Fruit fly (Drosophila melanogaster) whole organism, embryonic: ENCODE data around the gene eIF2Balpha.
A peak's percentile ranks its signal among the peaks of the same experiment; 100 is the strongest.

Experiments
- Adf1 ChIP-seq: fragments of 200-800 bp; sonication (Bioruptor generic); IDR thresholded peaks from 2 replicates; pipeline ENCODE4 v1.3.6; 2022; ENCODE audit warnings: missing biosample characterization, missing genetic modification characterization
- Atf3 ChIP-seq: fragments of 200-800 bp; sonication (Bioruptor generic); optimal IDR thresholded peaks from 3 replicates; lab custom pipeline; 2016; ENCODE audit warnings: missing biosample characterization, missing genetic modification characterization
- Bteb2 ChIP-seq: fragments of 200-800 bp; sonication (Bioruptor generic); optimal IDR thresholded peaks from 2 replicates; lab custom pipeline; 2016; ENCODE audit warnings: missing biosample characterization, missing genetic modification characterization
- C15 ChIP-seq: fragments of 200-800 bp; sonication (Bioruptor generic); IDR thresholded peaks from 3 replicates; pipeline ENCODE4 v1.3.6; 2022; ENCODE audit warnings: missing biosample characterization, missing genetic modification characterization
- CG11456 ChIP-seq: fragments of 200-800 bp; sonication (Bioruptor generic); IDR thresholded peaks from 3 replicates; pipeline ENCODE4 v1.3.6; 2022; ENCODE audit warnings: missing biosample characterization, missing genetic modification characterization
- CG12391 ChIP-seq: fragments of 200-800 bp; sonication (Bioruptor generic); optimal IDR thresholded peaks from 3 replicates; lab custom pipeline; 2018; ENCODE audit warnings: missing biosample characterization, mild to moderate bottlenecking, missing genetic modification characterization, moderate library complexity
- CG12769 ChIP-seq: fragments of 200-800 bp; sonication (Bioruptor generic); optimal IDR thresholded peaks from 2 replicates; lab custom pipeline; 2019; ENCODE audit warnings: missing biosample characterization, mild to moderate bottlenecking, missing genetic modification characterization, moderate library complexity
- CG14860 ChIP-seq: fragments of 200-800 bp; sonication (Bioruptor generic); IDR thresholded peaks from 3 replicates; pipeline ENCODE4 v1.3.6; 2022; ENCODE audit warnings: missing biosample characterization, missing genetic modification characterization; ENCODE audit not compliant: partially characterized antibody
- CG15269 ChIP-seq: fragments of 200-800 bp; sonication (Bioruptor generic); optimal IDR thresholded peaks from 2 replicates; lab custom pipeline; 2018; ENCODE audit warnings: missing biosample characterization, mild to moderate bottlenecking, missing genetic modification characterization, moderate library complexity
- CG1647 ChIP-seq: fragments of 200-800 bp; sonication (Bioruptor generic); optimal IDR thresholded peaks from 3 replicates; lab custom pipeline; 2016; ENCODE audit warnings: missing biosample characterization, missing genetic modification characterization
- CG16815 ChIP-seq: fragments of 200-800 bp; sonication (Bioruptor generic); optimal IDR thresholded peaks from 3 replicates; lab custom pipeline; 2017; ENCODE audit warnings: missing biosample characterization, mild to moderate bottlenecking, missing genetic modification characterization
- CG17385 ChIP-seq: fragments of 200-800 bp; sonication (Bioruptor generic); optimal IDR thresholded peaks from 3 replicates; lab custom pipeline; 2018; ENCODE audit warnings: missing biosample characterization, mild to moderate bottlenecking, missing genetic modification characterization
- CG17568 ChIP-seq: fragments of 200-800 bp; sonication (Bioruptor generic); optimal IDR thresholded peaks from 2 replicates; lab custom pipeline; 2018; ENCODE audit warnings: missing biosample characterization, mild to moderate bottlenecking, missing genetic modification characterization, moderate library complexity
- CG18476 ChIP-seq: fragments of 200-800 bp; sonication (Bioruptor generic); optimal IDR thresholded peaks from 2 replicates; lab custom pipeline; 2016; ENCODE audit warnings: missing biosample characterization, mild to moderate bottlenecking, missing genetic modification characterization
- CG18764 ChIP-seq: fragments of 200-800 bp; sonication (Bioruptor generic); optimal IDR thresholded peaks from 3 replicates; lab custom pipeline; 2016; ENCODE audit warnings: missing biosample characterization, missing genetic modification characterization
- CG2116 ChIP-seq: fragments of 200-800 bp; sonication (Bioruptor generic); optimal IDR thresholded peaks from 3 replicates; lab custom pipeline; 2018; ENCODE audit warnings: missing biosample characterization, mild to moderate bottlenecking, missing genetic modification characterization
- CG42726 ChIP-seq: fragments of 200-800 bp; sonication (Bioruptor generic); IDR thresholded peaks from 2 replicates; pipeline ENCODE4 v1.3.6; 2022; ENCODE audit warnings: missing biosample characterization, missing genetic modification characterization; ENCODE audit not compliant: partially characterized antibody
- CG4424 ChIP-seq: fragments of 200-800 bp; sonication (Bioruptor generic); optimal IDR thresholded peaks from 3 replicates; lab custom pipeline; 2016; ENCODE audit warnings: missing biosample characterization, missing genetic modification characterization
- CG6683 ChIP-seq: fragments of 200-800 bp; sonication (Bioruptor generic); optimal IDR thresholded peaks from 2 replicates; lab custom pipeline; 2017; ENCODE audit warnings: missing biosample characterization, mild to moderate bottlenecking, missing genetic modification characterization, missing genetic modification reagents
- CG6854 ChIP-seq: fragments of 200-800 bp; sonication (Bioruptor generic); optimal IDR thresholded peaks from 3 replicates; lab custom pipeline; 2017; ENCODE audit warnings: missing biosample characterization, mild to moderate bottlenecking, missing genetic modification characterization
- CG7745 ChIP-seq: fragments of 200-800 bp; sonication (Bioruptor generic); optimal IDR thresholded peaks from 2 replicates; lab custom pipeline; 2018; ENCODE audit warnings: missing biosample characterization, mild to moderate bottlenecking, missing genetic modification characterization, moderate library complexity
- CG7987 ChIP-seq: fragments of 200-800 bp; sonication (Bioruptor generic); optimal IDR thresholded peaks from 2 replicates; lab custom pipeline; 2018; ENCODE audit warnings: missing biosample characterization, mild to moderate bottlenecking, missing genetic modification characterization, moderate library complexity
- CG9817 ChIP-seq: fragments of 200-800 bp; sonication (Bioruptor generic); optimal IDR thresholded peaks from 2 replicates; lab custom pipeline; 2018; ENCODE audit warnings: missing biosample characterization, mild to moderate bottlenecking, missing genetic modification characterization, moderate library complexity
- D19B ChIP-seq: fragments of 200-800 bp; sonication (Bioruptor generic); optimal IDR thresholded peaks from 2 replicates; lab custom pipeline; 2017; ENCODE audit warnings: missing biosample characterization, mild to moderate bottlenecking, missing genetic modification characterization
- Drgx ChIP-seq: fragments of 200-800 bp; sonication (Bioruptor generic); IDR thresholded peaks from 2 replicates; pipeline ENCODE4 v1.3.6; 2022; ENCODE audit warnings: missing biosample characterization, missing genetic modification characterization
- Gsc ChIP-seq: fragments of 200-800 bp; sonication (Bioruptor generic); IDR thresholded peaks from 2 replicates; pipeline ENCODE4 v1.3.6; 2022; ENCODE audit warnings: missing biosample characterization, missing genetic modification characterization
- Lim3 ChIP-seq: fragments of 200-800 bp; sonication (Bioruptor generic); IDR thresholded peaks from 2 replicates; pipeline ENCODE4 v1.3.6; 2022; ENCODE audit warnings: missing biosample characterization, missing genetic modification characterization
- Med ChIP-seq: fragments of 200-800 bp; sonication (Bioruptor generic); peaks from one replicate; lab custom pipeline; 2016; ENCODE audit warnings: missing biosample characterization, missing genetic modification characterization, mild to moderate bottlenecking, inconsistent platforms, moderate library complexity
- Rx ChIP-seq: fragments of 200-800 bp; sonication (Bioruptor generic); IDR thresholded peaks from 2 replicates; pipeline ENCODE4 v1.3.6; 2022; ENCODE audit warnings: missing biosample characterization, missing genetic modification characterization
- ase ChIP-seq: fragments of 200-800 bp; sonication (Bioruptor generic); IDR thresholded peaks from 3 replicates; pipeline ENCODE4 v1.3.6; 2022; ENCODE audit warnings: missing biosample characterization, missing genetic modification characterization
- chif ChIP-seq, 2 experiments: fragments of 200-800 bp; sonication (Bioruptor generic); optimal IDR thresholded peaks; 3 replicates each; lab custom pipeline; 2016; ENCODE audit warnings: missing biosample characterization in 2 of 2, missing genetic modification characterization in 2 of 2
- chinmo ChIP-seq: fragments of 200-800 bp; sonication (Bioruptor generic); IDR thresholded peaks from 4 replicates; pipeline ENCODE4 v1.3.6; 2022; ENCODE audit warnings: missing biosample characterization, missing genetic modification characterization; ENCODE audit not compliant: partially characterized antibody
- corto ChIP-seq: fragments of 200-800 bp; sonication (Bioruptor generic); optimal IDR thresholded peaks from 2 replicates; lab custom pipeline; 2016; ENCODE audit warnings: missing biosample characterization, mild to moderate bottlenecking, missing genetic modification characterization, moderate library complexity
- dan ChIP-seq: fragments of 200-800 bp; sonication (Bioruptor generic); IDR thresholded peaks from 2 replicates; pipeline ENCODE4 v1.3.6; 2022; ENCODE audit warnings: missing biosample characterization, missing genetic modification characterization
- dmrt99B ChIP-seq: fragments of 200-800 bp; sonication (Bioruptor generic); optimal IDR thresholded peaks from 2 replicates; lab custom pipeline; 2018; ENCODE audit warnings: missing biosample characterization, mild to moderate bottlenecking, missing genetic modification characterization, moderate library complexity
- dysf ChIP-seq: fragments of 200-800 bp; sonication (Bioruptor generic); IDR thresholded peaks from 3 replicates; pipeline ENCODE4 v1.3.6; 2022; ENCODE audit warnings: missing biosample characterization, missing genetic modification characterization
- esg ChIP-seq: fragments of 200-800 bp; sonication (Bioruptor generic); conservative IDR thresholded peaks from 2 replicates; pipeline ENCODE4 v1.3.6; 2022; ENCODE audit warnings: missing biosample characterization, missing genetic modification characterization
- fd96Cb ChIP-seq: fragments of 200-800 bp; sonication (Bioruptor generic); optimal IDR thresholded peaks from 2 replicates; lab custom pipeline; 2018; ENCODE audit warnings: missing biosample characterization, mild to moderate bottlenecking, missing genetic modification characterization, moderate library complexity
- fru ChIP-seq: fragments of >200 bp; optimal IDR thresholded peaks from 2 replicates; lab custom pipeline; 2017
- gro ChIP-seq: fragments of 200-800 bp; sonication (Bioruptor generic); optimal IDR thresholded peaks from 2 replicates; lab custom pipeline; 2016; ENCODE audit warnings: missing biosample characterization, missing genetic modification characterization
- insv ChIP-seq, 2 experiments: fragments of 200-800 bp; sonication (Bioruptor generic); optimal IDR thresholded peaks; 3 replicates each; lab custom pipeline; 2016 to 2018; ENCODE audit warnings: missing biosample characterization in 2 of 2, missing genetic modification characterization in 2 of 2
- klu ChIP-seq: fragments of 200-800 bp; sonication (Bioruptor generic); IDR thresholded peaks from 2 replicates; pipeline ENCODE4 v1.3.6; 2022; ENCODE audit warnings: missing biosample characterization, missing genetic modification characterization
- lilli ChIP-seq: fragments of 200-800 bp; sonication (Bioruptor generic); optimal IDR thresholded peaks from 3 replicates; lab custom pipeline; 2016; ENCODE audit warnings: missing biosample characterization, missing genetic modification characterization
- mam ChIP-seq: fragments of 200-800 bp; sonication (Bioruptor generic); optimal IDR thresholded peaks from 3 replicates; lab custom pipeline; 2016; ENCODE audit warnings: missing biosample characterization, missing genetic modification characterization
- mld ChIP-seq: fragments of 200-800 bp; sonication (Bioruptor generic); IDR thresholded peaks from 3 replicates; pipeline ENCODE4 v1.3.6; 2022; ENCODE audit warnings: missing biosample characterization, missing genetic modification characterization; ENCODE audit not compliant: partially characterized antibody
- oc ChIP-seq: fragments of 200-800 bp; sonication (Bioruptor generic); optimal IDR thresholded peaks from 2 replicates; lab custom pipeline; 2018; ENCODE audit warnings: missing biosample characterization, mild to moderate bottlenecking, missing genetic modification characterization, moderate library complexity
- pzg ChIP-seq: fragments of 200-800 bp; sonication (Bioruptor generic); optimal IDR thresholded peaks from 3 replicates; lab custom pipeline; 2018; ENCODE audit warnings: missing biosample characterization, mild to moderate bottlenecking, missing genetic modification characterization, moderate library complexity
- sens-2 ChIP-seq: fragments of 200-800 bp; sonication (Bioruptor generic); IDR thresholded peaks from 2 replicates; pipeline ENCODE4 v1.3.6; 2022; ENCODE audit warnings: missing biosample characterization, missing genetic modification characterization
- slbo ChIP-seq: fragments of 200-800 bp; sonication (Bioruptor generic); IDR thresholded peaks from 2 replicates; pipeline ENCODE4 v1.3.6; 2022; ENCODE audit warnings: missing biosample characterization, missing genetic modification characterization
- slp2 ChIP-seq: fragments of 200-800 bp; sonication (Bioruptor generic); optimal IDR thresholded peaks from 2 replicates; lab custom pipeline; 2016; ENCODE audit warnings: missing biosample characterization, missing genetic modification characterization
- tio ChIP-seq: fragments of 200-800 bp; sonication (Bioruptor generic); optimal IDR thresholded peaks from 2 replicates; lab custom pipeline; 2017; ENCODE audit warnings: missing biosample characterization, missing genetic modification characterization, inconsistent platforms
- zfh2 ChIP-seq: fragments of 200-800 bp; sonication (Bioruptor generic); optimal IDR thresholded peaks from 2 replicates; lab custom pipeline; 2016; ENCODE audit warnings: missing biosample characterization, missing genetic modification characterization

The eIF2Balpha gene

DNA sequence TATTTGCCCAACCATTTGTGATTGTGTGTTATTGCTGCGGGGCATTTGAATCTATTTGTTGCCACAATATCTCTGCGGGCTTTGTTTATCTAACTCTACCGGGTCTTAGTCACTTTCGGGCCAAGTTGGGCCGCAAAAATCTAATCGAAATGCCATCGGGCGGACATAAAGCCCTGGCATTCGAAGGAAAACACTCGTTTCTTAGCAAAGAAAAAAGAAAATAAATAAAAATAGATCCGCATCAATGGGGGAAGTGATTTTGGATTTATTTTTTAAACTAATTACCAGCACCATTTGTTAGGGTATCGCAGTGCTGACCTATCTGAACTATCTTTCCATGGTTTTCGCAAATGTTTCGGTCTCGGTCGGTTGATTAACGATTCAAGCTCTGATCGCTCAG is 37.1 kb downstream of the eIF2Balpha start (continued):
- TF ChIP-seq CG12391 (tag; lab: Kevin White, UChicago) (no peak), CG1647 (GFP tag; lab: Kevin White, UChicago) (no peak), D19B (GFP tag; lab: Kevin White, UChicago) (no peak), Adf1 (GFP tag; lab: Robert Waterston, UW) (no peak), CG15269 (peak; percentile 5), Med (GFP tag; lab: Kevin White, UChicago) (peak; percentile 83), CG18764 (no peak), Bteb2 (GFP tag; lab: Kevin White, UChicago) (no peak), Atf3 (GFP tag; lab: Kevin White, UChicago) (no peak), CG6683 (GFP tag; lab: Kevin White, UChicago) (no peak), gro (GFP tag; lab: Kevin White, UChicago) (no peak), Rx (no peak), chinmo (GFP tag; lab: Robert Waterston, UW) (0 out of 4 replicates have a peak, but pooled peaks have one; percentile 34), ase (GFP tag; lab: Robert Waterston, UW) (no peak), CG7745 (tag; lab: Kevin White, UChicago) (no peak), CG11456 (no peak), CG7987 (no peak), CG42726 (GFP tag; lab: Robert Waterston, UW) (no peak), CG12769 (tag; lab: Kevin White, UChicago) (no peak), esg (GFP tag; lab: Robert Waterston, UW) (0 out of 2 replicates have a peak, but pooled peaks have one; percentile 10), mam (GFP tag; lab: Kevin White, UChicago) (no peak), dysf (GFP tag; lab: Robert Waterston, UW) (peak; percentile 47; the same call in 1 of the 3 replicates), fru (lab: Kevin White, UChicago) (no peak), zfh2 (GFP tag; lab: Kevin White, UChicago) (no peak), tio (no peak), CG2116 (GFP tag; lab: Kevin White, UChicago) (no peak), corto (no peak), Drgx (GFP tag; lab: Robert Waterston, UW) (peak; percentile 60; the same call in 1 of the 2 replicates), CG17385 (GFP tag; lab: Kevin White, UChicago) (no peak), C15 (GFP tag; lab: Robert Waterston, UW) (no peak), Lim3 (GFP tag; lab: Robert Waterston, UW) (no peak), dan (GFP tag; lab: Robert Waterston, UW) (no peak), Gsc (GFP tag; lab: Robert Waterston, UW) (no peak), CG9817 (no peak), CG16815 (GFP tag; lab: Kevin White, UChicago) (no peak), lilli (GFP tag; lab: Kevin White, UChicago) (peak; percentile 5), oc (tag; lab: Kevin White, UChicago) (no peak), CG14860 (no peak), dmrt99B (no peak), chif (GFP tag; optimal IDR thresholded peaks at IDR 0.05; lab: Kevin White, UChicago) (no peak), sens-2 (GFP tag; lab: Robert Waterston, UW) (no peak), klu (GFP tag; lab: Robert Waterston, UW) (no peak), pzg (GFP tag; lab: Kevin White, UChicago) (no peak), mld (GFP tag; lab: Robert Waterston, UW) (no peak), CG18476 (GFP tag; lab: Kevin White, UChicago) (no peak), CG17568 (GFP tag; lab: Kevin White, UChicago) (no peak), CG6854 (GFP tag; lab: Kevin White, UChicago) (no peak), fd96Cb (tag; lab: Kevin White, UChicago) (no peak), slp2 (GFP tag; lab: Kevin White, UChicago) (no peak), slbo (GFP tag; lab: Robert Waterston, UW) (peak; percentile 56), CG4424 (no peak), insv (GFP tag; optimal IDR thresholded peaks at IDR 0.05; lab: Kevin White, UChicago) (no peak)
